Worm (Caenorhabditis elegans) whole organism, mixed stage, embryonic: ENCODE results near the gene mcu-1.

Source experiments
- blmp-1 ChIP-seq: fragments of 150-350 bp; optimal IDR thresholded peaks from 2 replicates; lab custom pipeline; 2014; ENCODE audit warnings: missing biosample characterization, missing genetic modification characterization
- ceh-83 ChIP-seq: fragments of 200-800 bp; sonication (Bioruptor generic); optimal IDR thresholded peaks from 2 replicates; lab custom pipeline; 2018; ENCODE audit warnings: mild to moderate bottlenecking, missing genetic modification characterization, missing compliant biosample characterization
- ces-1 ChIP-seq: fragments of 150-350 bp; optimal IDR thresholded peaks from 2 replicates; lab custom pipeline; 2014; ENCODE audit warnings: missing biosample characterization, missing genetic modification reagents, missing genetic modification characterization
- drap-1 ChIP-seq: fragments of 200-800 bp; sonication (Bioruptor generic); optimal IDR thresholded peaks from 3 replicates; lab custom pipeline; 2018; ENCODE audit warnings: mild to moderate bottlenecking, missing genetic modification characterization, missing compliant biosample characterization
- lin-13 ChIP-seq: fragments of 150-350 bp; optimal IDR thresholded peaks from 2 replicates; lab custom pipeline; 2014; ENCODE audit warnings: missing biosample characterization, missing genetic modification characterization
- mab-5 ChIP-seq: fragments of 150-350 bp; optimal IDR thresholded peaks from 2 replicates; lab custom pipeline; 2014; ENCODE audit warnings: missing biosample characterization, missing genetic modification characterization
- mep-1 ChIP-seq: fragments of 150-350 bp; optimal IDR thresholded peaks from 2 replicates; lab custom pipeline; 2017; ENCODE audit warnings: missing biosample characterization, missing genetic modification reagents, missing genetic modification characterization, inconsistent platforms
- nhr-12 ChIP-seq: fragments of 150-350 bp; optimal IDR thresholded peaks from 2 replicates; lab custom pipeline; 2014; ENCODE audit warnings: missing biosample characterization, missing genetic modification characterization
- nhr-237 ChIP-seq: fragments of 150-350 bp; optimal IDR thresholded peaks from 2 replicates; lab custom pipeline; 2014; ENCODE audit warnings: missing biosample characterization, missing genetic modification characterization
- nhr-28 ChIP-seq: fragments of 150-350 bp; optimal IDR thresholded peaks from 2 replicates; lab custom pipeline; 2014; ENCODE audit warnings: missing biosample characterization, missing genetic modification characterization
- snpc-4 ChIP-seq: fragments of 150-350 bp; optimal IDR thresholded peaks from 2 replicates; lab custom pipeline; 2014; ENCODE audit warnings: missing biosample characterization, missing genetic modification characterization
- tbx-8 ChIP-seq: fragments of 200-800 bp; sonication (Bioruptor generic); optimal IDR thresholded peaks from 2 replicates; lab custom pipeline; 2018; ENCODE audit warnings: mild to moderate bottlenecking, missing genetic modification characterization, moderate library complexity, missing compliant biosample characterization
- unc-62 ChIP-seq: fragments of 150-350 bp; optimal IDR thresholded peaks from 2 replicates; lab custom pipeline; 2014; ENCODE audit warnings: missing biosample characterization, missing genetic modification reagents, missing genetic modification characterization
- ztf-11 ChIP-seq: fragments of 150-350 bp; optimal IDR thresholded peaks from 2 replicates; lab custom pipeline; 2014; ENCODE audit warnings: missing biosample characterization, missing genetic modification characterization

ce11 chrIV:5939908-5940307 is 878 bp upstream of the mcu-1 start:
- no peak for TF ChIP-seq mep-1 (tag; lab: Kevin White, UChicago)
- TF ChIP-seq lin-13, result no peak
- TF ChIP-seq nhr-237 (tag; lab: Kevin White, UChicago), result no peak
- no peak for TF ChIP-seq ces-1 (GFP tag; lab: Kevin White, UChicago)
- no peak for TF ChIP-seq unc-62 (GFP tag; lab: Kevin White, UChicago)
- no peak for TF ChIP-seq nhr-12 (tag; lab: Kevin White, UChicago)
- no peak for TF ChIP-seq nhr-28 (tag; lab: Kevin White, UChicago)
- TF ChIP-seq mab-5, result no peak
- TF ChIP-seq drap-1 (GFP tag; lab: Kevin White, UChicago), result no peak
- TF ChIP-seq ztf-11 (tag; lab: Kevin White, UChicago), result no peak
- no peak for TF ChIP-seq snpc-4
- no peak for TF ChIP-seq tbx-8 (GFP tag; lab: Kevin White, UChicago)
- TF ChIP-seq blmp-1 (tag; lab: Kevin White, UChicago), result no peak
- no peak for TF ChIP-seq ceh-83 (GFP tag; lab: Kevin White, UChicago)
